Fruit fly (Drosophila melanogaster) whole organism, embryonic: Measurements from ENCODE around the gene CG15382.
A peak's percentile ranks its signal among the peaks of the same experiment; 100 is the strongest.

Experiments
- Adf1 ChIP-seq: fragments of 200-800 bp; sonication (Bioruptor generic); IDR thresholded peaks from 2 replicates; pipeline ENCODE4 v1.3.6; 2022; ENCODE audit warnings: missing biosample characterization, missing genetic modification characterization
- Atf6 ChIP-seq: fragments of 200-800 bp; sonication (Bioruptor generic); IDR thresholded peaks from 2 replicates; pipeline ENCODE4 v1.3.6; 2022; ENCODE audit warnings: missing biosample characterization, missing genetic modification characterization
- C15 ChIP-seq: fragments of 200-800 bp; sonication (Bioruptor generic); IDR thresholded peaks from 3 replicates; pipeline ENCODE4 v1.3.6; 2022; ENCODE audit warnings: missing biosample characterization, missing genetic modification characterization
- CG10209 ChIP-seq: fragments of 200-800 bp; sonication (Bioruptor generic); optimal IDR thresholded peaks from 3 replicates; lab custom pipeline; 2017; ENCODE audit warnings: missing biosample characterization, mild to moderate bottlenecking, missing genetic modification characterization, missing genetic modification reagents
- CG10462 ChIP-seq: fragments of 200-800 bp; sonication (Bioruptor generic); optimal IDR thresholded peaks from 2 replicates; lab custom pipeline; 2016; ENCODE audit warnings: missing biosample characterization, missing genetic modification characterization
- CG10543 ChIP-seq: fragments of 200-800 bp; sonication (Bioruptor generic); optimal IDR thresholded peaks from 3 replicates; lab custom pipeline; 2017; ENCODE audit warnings: missing biosample characterization, mild to moderate bottlenecking, missing genetic modification characterization, moderate library complexity
- CG10959 ChIP-seq: fragments of 200-800 bp; sonication (Bioruptor generic); IDR thresholded peaks from 2 replicates; pipeline ENCODE4 v1.3.6; 2022; ENCODE audit warnings: missing biosample characterization, missing genetic modification characterization
- CG11093 ChIP-seq: fragments of 200-800 bp; sonication (Bioruptor generic); IDR thresholded peaks from 3 replicates; pipeline ENCODE4 v1.3.6; 2022; ENCODE audit warnings: missing biosample characterization, missing genetic modification characterization
- CG11398 ChIP-seq: fragments of 200-800 bp; sonication (Bioruptor generic); optimal IDR thresholded peaks from 2 replicates; lab custom pipeline; 2016; ENCODE audit warnings: missing biosample characterization, missing genetic modification characterization
- CG12155 ChIP-seq: fragments of 200-800 bp; sonication (Bioruptor generic); optimal IDR thresholded peaks from 3 replicates; lab custom pipeline; 2016; ENCODE audit warnings: missing biosample characterization, missing genetic modification characterization
- CG1233 ChIP-seq: fragments of 200-800 bp; sonication (Bioruptor generic); optimal IDR thresholded peaks from 4 replicates; lab custom pipeline; 2018; ENCODE audit warnings: missing biosample characterization, mild to moderate bottlenecking, missing genetic modification characterization
- CG14860 ChIP-seq: fragments of 200-800 bp; sonication (Bioruptor generic); IDR thresholded peaks from 3 replicates; pipeline ENCODE4 v1.3.6; 2022; ENCODE audit warnings: missing biosample characterization, missing genetic modification characterization; ENCODE audit not compliant: partially characterized antibody
- CG1603 ChIP-seq: fragments of 200-800 bp; sonication (Bioruptor generic); optimal IDR thresholded peaks from 2 replicates; lab custom pipeline; 2019; ENCODE audit warnings: missing biosample characterization, mild to moderate bottlenecking, missing genetic modification characterization, moderate library complexity
- CG16779 ChIP-seq: fragments of 200-800 bp; sonication (Bioruptor generic); IDR thresholded peaks from 2 replicates; pipeline ENCODE4 v1.3.6; 2022; ENCODE audit warnings: missing biosample characterization, missing genetic modification characterization
- CG17328 ChIP-seq: fragments of 200-800 bp; sonication (Bioruptor generic); IDR thresholded peaks from 2 replicates; pipeline ENCODE4 v1.3.6; 2022; ENCODE audit warnings: missing biosample characterization, missing genetic modification characterization
- CG17359 ChIP-seq: fragments of 200-800 bp; sonication (Bioruptor generic); optimal IDR thresholded peaks from 3 replicates; lab custom pipeline; 2018; ENCODE audit warnings: missing biosample characterization, mild to moderate bottlenecking, missing genetic modification characterization, moderate library complexity
- CG2712 ChIP-seq: fragments of 200-800 bp; optimal IDR thresholded peaks from 3 replicates; lab custom pipeline; 2019; ENCODE audit warnings: missing biosample characterization, mild to moderate bottlenecking, missing genetic modification characterization, moderate library complexity
- CG2875 ChIP-seq: fragments of 200-800 bp; sonication (Bioruptor generic); optimal IDR thresholded peaks from 2 replicates; lab custom pipeline; 2017; ENCODE audit warnings: missing biosample characterization, mild to moderate bottlenecking, missing genetic modification characterization, missing genetic modification reagents
- CG32532 ChIP-seq: fragments of 200-800 bp; sonication (Bioruptor generic); IDR thresholded peaks from 2 replicates; pipeline ENCODE4 v1.3.6; 2022; ENCODE audit warnings: missing biosample characterization, missing genetic modification characterization
- CG34422 ChIP-seq: fragments of 200-800 bp; sonication (Bioruptor generic); IDR thresholded peaks from 3 replicates; pipeline ENCODE4 v1.3.6; 2022; ENCODE audit warnings: missing biosample characterization, missing genetic modification characterization
- CG4282 ChIP-seq: fragments of 200-800 bp; sonication (Bioruptor generic); optimal IDR thresholded peaks from 2 replicates; lab custom pipeline; 2016; ENCODE audit warnings: missing biosample characterization, missing genetic modification characterization
- CG6683 ChIP-seq: fragments of 200-800 bp; sonication (Bioruptor generic); optimal IDR thresholded peaks from 2 replicates; lab custom pipeline; 2017; ENCODE audit warnings: missing biosample characterization, mild to moderate bottlenecking, missing genetic modification characterization, missing genetic modification reagents
- CG6765 ChIP-seq: fragments of 200-800 bp; sonication (Bioruptor generic); optimal IDR thresholded peaks from 3 replicates; lab custom pipeline; 2017; ENCODE audit warnings: missing biosample characterization, mild to moderate bottlenecking, missing genetic modification characterization
- CG7786 ChIP-seq: fragments of 200-800 bp; sonication (Bioruptor generic); optimal IDR thresholded peaks from 2 replicates; lab custom pipeline; 2016; ENCODE audit warnings: missing biosample characterization, missing genetic modification characterization
- CG9215 ChIP-seq: fragments of 200-800 bp; sonication (Bioruptor generic); IDR thresholded peaks from 2 replicates; pipeline ENCODE4 v1.3.6; 2022; ENCODE audit warnings: missing biosample characterization, missing genetic modification characterization
- CG9437 ChIP-seq: fragments of 200-800 bp; sonication (Bioruptor generic); optimal IDR thresholded peaks from 2 replicates; lab custom pipeline; 2018; ENCODE audit warnings: missing biosample characterization, mild to moderate bottlenecking, missing genetic modification characterization
- Dll ChIP-seq: fragments of 200-800 bp; sonication (Bioruptor generic); IDR thresholded peaks from 4 replicates; pipeline ENCODE4 v1.3.6; 2022; ENCODE audit warnings: missing biosample characterization, missing genetic modification characterization; ENCODE audit not compliant: partially characterized antibody
- Ets97D ChIP-seq: fragments of 200-800 bp; sonication (Bioruptor generic); optimal IDR thresholded peaks from 3 replicates; lab custom pipeline; 2016; ENCODE audit warnings: missing biosample characterization, missing genetic modification characterization
- Fer3 ChIP-seq: fragments of 200-800 bp; sonication (Bioruptor generic); optimal IDR thresholded peaks from 2 replicates; lab custom pipeline; 2018; ENCODE audit warnings: missing biosample characterization, mild to moderate bottlenecking, missing genetic modification characterization, moderate library complexity
- Sox100B ChIP-seq: fragments of 200-800 bp; sonication (Bioruptor generic); optimal IDR thresholded peaks from 3 replicates; lab custom pipeline; 2018; ENCODE audit warnings: missing biosample characterization, mild to moderate bottlenecking, missing genetic modification characterization
- Taf1 ChIP-seq: fragments of 200-800 bp; sonication (Bioruptor generic); IDR thresholded peaks from 2 replicates; pipeline ENCODE4 v1.3.6; 2022; ENCODE audit warnings: missing biosample characterization, missing genetic modification characterization
- Tbp ChIP-seq: fragments of >200 bp; optimal IDR thresholded peaks from 2 replicates; lab custom pipeline; 2018; ENCODE audit warnings: missing biosample characterization, missing genetic modification characterization
- Xrp1 ChIP-seq: fragments of 200-800 bp; sonication (Bioruptor generic); IDR thresholded peaks from 2 replicates; pipeline ENCODE4 v1.3.6; 2022; ENCODE audit warnings: missing biosample characterization, missing genetic modification characterization
- ab ChIP-seq: fragments of 200-800 bp; sonication (Bioruptor generic); optimal IDR thresholded peaks from 2 replicates; lab custom pipeline; 2016; ENCODE audit warnings: missing biosample characterization, missing genetic modification characterization
- al ChIP-seq: fragments of 200-800 bp; sonication (Bioruptor generic); IDR thresholded peaks from 2 replicates; pipeline ENCODE4 v1.3.6; 2022; ENCODE audit warnings: missing biosample characterization, missing genetic modification characterization
- ap ChIP-seq: fragments of 200-800 bp; sonication (Bioruptor generic); IDR thresholded peaks from 2 replicates; pipeline ENCODE4 v1.3.6; 2022; ENCODE audit warnings: missing biosample characterization, missing genetic modification characterization
- br ChIP-seq: fragments of >200 bp; optimal IDR thresholded peaks from 2 replicates; lab custom pipeline; 2017
- btn ChIP-seq: fragments of 200-800 bp; sonication (Bioruptor generic); optimal IDR thresholded peaks from 2 replicates; lab custom pipeline; 2016; ENCODE audit warnings: missing biosample characterization, missing genetic modification characterization
- chm ChIP-seq: fragments of 200-800 bp; sonication (Bioruptor generic); IDR thresholded peaks from 2 replicates; pipeline ENCODE4 v1.3.6; 2022; ENCODE audit warnings: missing biosample characterization, missing genetic modification characterization
- danr ChIP-seq: fragments of 200-800 bp; sonication (Bioruptor generic); IDR thresholded peaks from 2 replicates; pipeline ENCODE4 v1.3.6; 2022; ENCODE audit warnings: missing biosample characterization, missing genetic modification characterization
- eyg ChIP-seq: fragments of 200-800 bp; sonication (Bioruptor generic); optimal IDR thresholded peaks from 3 replicates; lab custom pipeline; 2016; ENCODE audit warnings: missing biosample characterization, missing genetic modification characterization
- fd3F ChIP-seq: fragments of 200-800 bp; sonication (Bioruptor generic); optimal IDR thresholded peaks from 2 replicates; lab custom pipeline; 2018; ENCODE audit warnings: missing biosample characterization, mild to moderate bottlenecking, missing genetic modification characterization, moderate library complexity
- gro ChIP-seq: fragments of 200-800 bp; sonication (Bioruptor generic); optimal IDR thresholded peaks from 2 replicates; lab custom pipeline; 2016; ENCODE audit warnings: missing biosample characterization, missing genetic modification characterization
- hb ChIP-seq: fragments of 200-800 bp; sonication (Bioruptor generic); IDR thresholded peaks from 3 replicates; pipeline ENCODE4 v1.3.6; 2022; ENCODE audit warnings: missing biosample characterization, missing genetic modification characterization; ENCODE audit not compliant: partially characterized antibody
- mld ChIP-seq: fragments of 200-800 bp; sonication (Bioruptor generic); IDR thresholded peaks from 3 replicates; pipeline ENCODE4 v1.3.6; 2022; ENCODE audit warnings: missing biosample characterization, missing genetic modification characterization; ENCODE audit not compliant: partially characterized antibody
- stc ChIP-seq: fragments of 200-800 bp; sonication (Bioruptor generic); IDR thresholded peaks from 2 replicates; pipeline ENCODE4 v1.3.6; 2022; ENCODE audit warnings: missing biosample characterization, missing genetic modification characterization
- trem ChIP-seq: fragments of 200-800 bp; optimal IDR thresholded peaks from 3 replicates; lab custom pipeline; 2019; ENCODE audit warnings: missing biosample characterization, mild to moderate bottlenecking, missing genetic modification characterization, moderate library complexity
- zen2 ChIP-seq: fragments of 200-800 bp; sonication (Bioruptor generic); IDR thresholded peaks from 3 replicates; pipeline ENCODE4 v1.3.6; 2022; ENCODE audit warnings: missing biosample characterization, missing genetic modification characterization; ENCODE audit not compliant: partially characterized antibody
- zfh2 ChIP-seq: fragments of 200-800 bp; sonication (Bioruptor generic); optimal IDR thresholded peaks from 2 replicates; lab custom pipeline; 2016; ENCODE audit warnings: missing biosample characterization, missing genetic modification characterization

The CG15382 gene

DNA sequence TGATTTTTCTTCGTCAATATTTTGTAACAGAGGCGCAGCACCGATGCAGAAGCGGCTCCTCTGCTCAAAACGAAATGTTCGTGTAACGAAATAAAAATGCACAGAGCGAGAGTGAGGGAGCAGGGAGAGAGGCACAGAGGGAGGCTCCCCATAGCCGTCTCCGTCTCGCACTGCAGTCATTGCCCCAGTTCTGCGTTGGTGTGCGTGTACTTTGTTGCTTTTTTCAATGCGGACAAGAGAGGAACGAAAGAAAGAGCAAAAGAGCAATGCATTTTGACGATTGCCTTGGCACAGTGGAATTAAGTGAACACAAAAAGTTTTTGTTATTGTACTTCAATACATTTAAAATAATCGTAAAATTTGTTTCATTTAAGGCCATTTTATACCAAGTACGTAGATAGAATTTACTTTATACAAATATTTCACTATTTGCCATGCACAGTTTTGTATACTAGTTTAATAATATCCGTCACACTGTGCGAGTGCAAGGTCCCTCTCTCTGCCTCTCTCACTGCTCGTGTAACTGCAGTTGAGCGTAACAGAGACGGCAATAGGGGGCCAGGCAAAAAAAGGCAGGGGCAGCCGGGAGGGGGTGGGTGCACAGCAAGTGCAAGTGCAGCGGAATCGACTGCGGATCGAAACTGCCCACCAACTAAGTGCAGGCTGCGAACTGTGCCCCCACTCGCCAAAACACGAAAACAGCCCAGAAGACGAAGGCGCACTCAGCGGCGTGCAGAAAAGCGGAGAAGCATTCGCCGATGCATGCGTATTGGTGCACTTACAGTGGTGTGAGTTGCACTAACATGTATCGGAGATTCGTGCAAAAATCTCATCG lies 46.7 kb downstream of the CG15382 start (continued):
- TF ChIP-seq CG6765 (no peak), fd3F (GFP tag; lab: Kevin White, UChicago) (peak; percentile 76), Taf1 (GFP tag; lab: Robert Waterston, UW) (peak; percentile 80), eyg (peak; percentile 92), al (GFP tag; lab: Robert Waterston, UW) (peak; percentile 60), stc (GFP tag; lab: Robert Waterston, UW) (peak; percentile 100), CG10959 (GFP tag; lab: Robert Waterston, UW) (peak; percentile 100), CG34422 (GFP tag; lab: Robert Waterston, UW) (peak; percentile 99), gro (GFP tag; lab: Kevin White, UChicago) (peak; percentile 14), Dll (GFP tag; lab: Robert Waterston, UW) (peak; percentile 68; the same call in 3 of the 4 replicates), CG9437 (peak; percentile 94), Fer3 (tag; lab: Kevin White, UChicago) (peak; percentile 94), Atf6 (GFP tag; lab: Robert Waterston, UW) (peak; percentile 92), CG7786 (GFP tag; lab: Kevin White, UChicago) (peak; percentile 94), Ets97D (GFP tag; lab: Kevin White, UChicago) (peak; percentile 92), CG2875 (peak; percentile 100), CG1603 (peak; percentile 99), Sox100B (GFP tag; lab: Kevin White, UChicago) (peak; percentile 99), CG10462 (GFP tag; lab: Kevin White, UChicago) (peak; percentile 99), CG10209 (GFP tag; lab: Kevin White, UChicago) (peak; percentile 98), hb (peak; percentile 90), zfh2 (no peak), trem (tag; lab: Kevin White, UChicago) (peak; percentile 98), mld (GFP tag; lab: Robert Waterston, UW) (peak; percentile 72; the same call in 2 of the 3 replicates), ap (peak; percentile 99), CG11398 (GFP tag; lab: Kevin White, UChicago) (peak; percentile 96), CG17328 (GFP tag; lab: Robert Waterston, UW) (peak; percentile 100), CG2712 (peak; percentile 100), br (lab: Kevin White, UChicago) (no peak), CG16779 (GFP tag; lab: Robert Waterston, UW) (0 out of 2 replicates have a peak, but pooled peaks have one; percentile 35), CG1233 (GFP tag; lab: Kevin White, UChicago) (peak; percentile 98), Adf1 (GFP tag; lab: Robert Waterston, UW) (no peak), ab (GFP tag; lab: Kevin White, UChicago) (peak; percentile 95), CG14860 (peak; percentile 85), chm (peak; percentile 99), CG32532 (GFP tag; lab: Robert Waterston, UW) (peak; percentile 85), CG6683 (GFP tag; lab: Kevin White, UChicago) (peak; percentile 93), CG17359 (peak; percentile 100), btn (GFP tag; lab: Kevin White, UChicago) (peak; percentile 98), CG12155 (GFP tag; lab: Kevin White, UChicago) (peak; percentile 93), CG11093 (GFP tag; lab: Robert Waterston, UW) (peak; percentile 99), CG10543 (GFP tag; lab: Kevin White, UChicago) (peak; percentile 39), zen2 (GFP tag; lab: Robert Waterston, UW) (peak; percentile 66), danr (GFP tag; lab: Robert Waterston, UW) (peak; percentile 96), C15 (GFP tag; lab: Robert Waterston, UW) (peak; percentile 93), CG9215 (GFP tag; lab: Robert Waterston, UW) (peak; percentile 84), Xrp1 (peak; percentile 100), CG4282 (peak; percentile 99), Tbp (GFP tag; lab: Kevin White, UChicago) (no peak)
